Worm (Caenorhabditis elegans) whole organism, late embryonic: ENCODE results near the gene srh-98.

Experiments
- C38D4.7 ChIP-seq: fragments of 200-800 bp; sonication (Bioruptor generic); optimal IDR thresholded peaks from 2 replicates; lab custom pipeline; 2018; ENCODE audit warnings: mild to moderate bottlenecking, missing genetic modification characterization, moderate library complexity, missing compliant biosample characterization
- F13H6.1 ChIP-seq: sonication (generic microtip); optimal IDR thresholded peaks from 2 replicates; lab custom pipeline; 2016; ENCODE audit warnings: missing genetic modification characterization, missing compliant biosample characterization
- K09A11.1 ChIP-seq: sonication (generic microtip); optimal IDR thresholded peaks from 2 replicates; lab custom pipeline; 2017; ENCODE audit warnings: antibody characterized with exemption, mild to moderate bottlenecking, missing genetic modification characterization, missing compliant biosample characterization; ENCODE audit not compliant: insufficient read depth
- ahr-1 ChIP-seq: sonication (generic microtip); optimal IDR thresholded peaks from 2 replicates; lab custom pipeline; 2016; ENCODE audit warnings: missing genetic modification characterization, missing compliant biosample characterization
- ama-1 ChIP-seq: fragments of 150-350 bp; optimal IDR thresholded peaks from 2 replicates; lab custom pipeline; 2014
- ceh-19 ChIP-seq: fragments of 200-800 bp; sonication (Bioruptor generic); optimal IDR thresholded peaks from 2 replicates; lab custom pipeline; 2018; ENCODE audit warnings: mild to moderate bottlenecking, missing genetic modification characterization, missing compliant biosample characterization
- ceh-2 ChIP-seq: sonication (generic microtip); optimal IDR thresholded peaks from 2 replicates; lab custom pipeline; 2016; ENCODE audit warnings: missing genotype, missing genetic modification characterization, missing compliant biosample characterization
- ceh-45 ChIP-seq: fragments of 200-800 bp; sonication (Bioruptor generic); IDR thresholded peaks from 2 replicates; pipeline ENCODE4 v1.3.6; 2022; ENCODE audit warnings: missing genetic modification reagents, missing genetic modification characterization, missing compliant biosample characterization
- ceh-48 ChIP-seq: sonication (generic microtip); optimal IDR thresholded peaks from 2 replicates; lab custom pipeline; 2016; ENCODE audit warnings: missing genetic modification characterization, inconsistent platforms, missing compliant biosample characterization
- ceh-6 ChIP-seq: fragments of 200-800 bp; sonication (Bioruptor generic); optimal IDR thresholded peaks from 2 replicates; lab custom pipeline; 2018; ENCODE audit warnings: mild to moderate bottlenecking, missing genetic modification characterization, missing compliant biosample characterization
- ceh-9 ChIP-seq: sonication (generic microtip); optimal IDR thresholded peaks from 2 replicates; lab custom pipeline; 2016; ENCODE audit warnings: mild to moderate bottlenecking, missing genetic modification characterization, inconsistent platforms, missing compliant biosample characterization
- dmd-4 ChIP-seq: sonication (generic microtip); optimal IDR thresholded peaks from 2 replicates; lab custom pipeline; 2016; ENCODE audit warnings: borderline replicate concordance, missing genetic modification characterization, missing compliant biosample characterization
- dve-1 ChIP-seq: sonication (generic microtip); optimal IDR thresholded peaks from 2 replicates; lab custom pipeline; 2017; ENCODE audit warnings: antibody characterized with exemption, mild to moderate bottlenecking, missing genetic modification characterization, missing compliant biosample characterization
- elt-4 ChIP-seq: sonication (generic microtip); optimal IDR thresholded peaks from 2 replicates; lab custom pipeline; 2016; ENCODE audit warnings: missing genetic modification characterization, missing compliant biosample characterization
- fax-1 ChIP-seq: sonication (generic microtip); optimal IDR thresholded peaks from 2 replicates; lab custom pipeline; 2016; ENCODE audit warnings: missing genotype, missing genetic modification characterization, missing compliant biosample characterization
- fkh-6 ChIP-seq: sonication (generic microtip); optimal IDR thresholded peaks from 2 replicates; lab custom pipeline; 2016; ENCODE audit warnings: missing genetic modification characterization, missing compliant biosample characterization
- hlh-15 ChIP-seq: sonication (generic microtip); optimal IDR thresholded peaks from 2 replicates; lab custom pipeline; 2016; ENCODE audit warnings: missing genetic modification characterization, missing compliant biosample characterization
- hlh-6 ChIP-seq: sonication (generic microtip); optimal IDR thresholded peaks from 2 replicates; lab custom pipeline; 2016; ENCODE audit warnings: missing genotype, missing genetic modification characterization, missing compliant biosample characterization
- lim-6 ChIP-seq: sonication (generic microtip); optimal IDR thresholded peaks from 2 replicates; lab custom pipeline; 2016; ENCODE audit warnings: missing genetic modification characterization, missing compliant biosample characterization
- lin-11 ChIP-seq: fragments of 200-800 bp; sonication (Bioruptor generic); optimal IDR thresholded peaks from 2 replicates; lab custom pipeline; 2018; ENCODE audit warnings: mild to moderate bottlenecking, missing genetic modification characterization, missing compliant biosample characterization
- nfya-1 ChIP-seq: sonication (generic microtip); optimal IDR thresholded peaks from 2 replicates; lab custom pipeline; 2017; ENCODE audit warnings: missing genetic modification characterization, mild to moderate bottlenecking, missing compliant biosample characterization, antibody characterized with exemption, moderate library complexity
- nhr-11 ChIP-seq: fragments of 150-350 bp; optimal IDR thresholded peaks from 2 replicates; lab custom pipeline; 2014; ENCODE audit warnings: missing biosample characterization, missing genetic modification characterization
- npax-4 ChIP-seq: sonication (generic microtip); optimal IDR thresholded peaks from 2 replicates; lab custom pipeline; 2016; ENCODE audit warnings: missing genetic modification characterization, missing compliant biosample characterization
- odd-2 ChIP-seq: sonication (generic microtip); optimal IDR thresholded peaks from 2 replicates; lab custom pipeline; 2017; ENCODE audit warnings: antibody characterized with exemption, mild to moderate bottlenecking, missing genetic modification characterization, missing compliant biosample characterization
- pax-1 ChIP-seq: fragments of 150-350 bp; optimal IDR thresholded peaks from 2 replicates; lab custom pipeline; 2014; ENCODE audit warnings: missing biosample characterization, missing genetic modification characterization
- pha-4 ChIP-seq: fragments of 150-350 bp; optimal IDR thresholded peaks from 2 replicates; lab custom pipeline; 2018; ENCODE audit warnings: missing biosample characterization, missing genetic modification reagents, missing genetic modification characterization
- pqm-1 ChIP-seq: sonication (generic microtip); optimal IDR thresholded peaks from 2 replicates; lab custom pipeline; 2016; ENCODE audit warnings: missing genetic modification characterization, missing compliant biosample characterization
- pros-1 ChIP-seq: fragments of 150-350 bp; optimal IDR thresholded peaks from 2 replicates; lab custom pipeline; 2014; ENCODE audit warnings: missing biosample characterization, missing genetic modification reagents, missing genetic modification characterization
- ref-2 ChIP-seq: sonication (generic microtip); optimal IDR thresholded peaks from 2 replicates; lab custom pipeline; 2016; ENCODE audit warnings: missing genetic modification characterization, missing compliant biosample characterization
- rnt-1 ChIP-seq: sonication (generic microtip); optimal IDR thresholded peaks from 2 replicates; lab custom pipeline; 2016; ENCODE audit warnings: missing genetic modification characterization, missing compliant biosample characterization
- sdc-2 ChIP-seq: sonication (generic microtip); optimal IDR thresholded peaks from 2 replicates; lab custom pipeline; 2016; ENCODE audit warnings: missing genotype, missing genetic modification characterization, missing compliant biosample characterization
- sox-4 ChIP-seq: sonication (generic microtip); optimal IDR thresholded peaks from 2 replicates; lab custom pipeline; 2017; ENCODE audit warnings: mild to moderate bottlenecking, missing genetic modification characterization, inconsistent platforms, missing compliant biosample characterization
- syd-9 ChIP-seq: sonication (generic microtip); optimal IDR thresholded peaks from 2 replicates; lab custom pipeline; 2016; ENCODE audit warnings: mild to moderate bottlenecking, missing genetic modification characterization, moderate library complexity, missing compliant biosample characterization
- tbx-7 ChIP-seq: sonication (generic microtip); optimal IDR thresholded peaks from 2 replicates; lab custom pipeline; 2016; ENCODE audit warnings: missing genotype, missing genetic modification characterization, missing compliant biosample characterization
- unc-55 ChIP-seq: sonication (generic microtip); optimal IDR thresholded peaks from 2 replicates; lab custom pipeline; 2017; ENCODE audit warnings: missing biosample characterization, missing genetic modification reagents, missing genetic modification characterization

srh-98 gene

DNA sequence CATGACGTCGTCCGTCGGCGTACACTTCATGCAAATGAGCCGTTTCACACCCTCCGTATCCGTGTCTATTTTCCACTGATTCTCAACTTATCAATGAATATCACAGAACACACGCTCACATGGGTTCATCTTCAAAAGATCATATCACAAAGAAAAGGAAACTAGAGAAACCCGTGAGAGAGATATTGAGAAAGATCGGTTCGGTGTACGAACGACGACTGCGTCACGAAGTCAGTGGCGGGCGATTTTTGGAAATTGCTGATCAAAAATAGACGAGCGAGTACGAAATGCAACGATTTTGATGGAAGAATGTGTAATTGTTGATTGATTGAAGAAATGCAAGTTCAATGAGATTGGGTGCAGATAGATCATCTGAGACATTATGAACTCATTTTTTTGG is 22.2 kb downstream of the srh-98 start:
- TF ChIP-seq ceh-9 (tag; lab: Kevin White, UChicago) (no peak), ref-2 (no peak), K09A11.1 (tag; lab: Kevin White, UChicago) (no peak), syd-9 (tag; lab: Kevin White, UChicago) (no peak), pax-1 (tag; lab: Kevin White, UChicago) (no peak), fkh-6 (tag; lab: Kevin White, UChicago) (no peak), dmd-4 (tag; lab: Kevin White, UChicago) (no peak)

DNA sequence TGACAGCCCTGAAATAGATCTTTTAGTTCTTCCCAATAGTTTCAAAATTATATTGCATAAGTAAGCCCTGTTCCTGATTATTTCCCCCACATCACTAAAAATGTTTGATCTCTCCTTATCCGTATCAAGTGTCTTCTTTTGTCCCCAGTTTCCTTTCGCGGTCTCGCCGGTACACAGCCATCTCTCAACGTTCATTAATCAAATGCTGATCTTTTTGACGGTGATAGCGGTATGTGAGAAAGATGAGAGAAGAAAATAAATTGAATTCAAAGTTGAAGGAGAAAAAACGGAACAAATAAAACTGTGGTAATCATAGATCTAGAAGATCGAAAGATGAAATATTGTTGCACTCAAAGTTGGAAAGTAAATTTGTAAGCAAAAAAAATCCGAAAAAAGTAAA is 23.8 kb downstream of the srh-98 start:
- TF ChIP-seq ahr-1 (tag; lab: Kevin White, UChicago), result no peak
- no peak for TF ChIP-seq ceh-6
- no peak for TF ChIP-seq sox-4
- no peak for TF ChIP-seq pros-1
- no peak for TF ChIP-seq C38D4.7 (GFP tag; lab: Kevin White, UChicago)
- TF ChIP-seq tbx-7, result no peak

DNA sequence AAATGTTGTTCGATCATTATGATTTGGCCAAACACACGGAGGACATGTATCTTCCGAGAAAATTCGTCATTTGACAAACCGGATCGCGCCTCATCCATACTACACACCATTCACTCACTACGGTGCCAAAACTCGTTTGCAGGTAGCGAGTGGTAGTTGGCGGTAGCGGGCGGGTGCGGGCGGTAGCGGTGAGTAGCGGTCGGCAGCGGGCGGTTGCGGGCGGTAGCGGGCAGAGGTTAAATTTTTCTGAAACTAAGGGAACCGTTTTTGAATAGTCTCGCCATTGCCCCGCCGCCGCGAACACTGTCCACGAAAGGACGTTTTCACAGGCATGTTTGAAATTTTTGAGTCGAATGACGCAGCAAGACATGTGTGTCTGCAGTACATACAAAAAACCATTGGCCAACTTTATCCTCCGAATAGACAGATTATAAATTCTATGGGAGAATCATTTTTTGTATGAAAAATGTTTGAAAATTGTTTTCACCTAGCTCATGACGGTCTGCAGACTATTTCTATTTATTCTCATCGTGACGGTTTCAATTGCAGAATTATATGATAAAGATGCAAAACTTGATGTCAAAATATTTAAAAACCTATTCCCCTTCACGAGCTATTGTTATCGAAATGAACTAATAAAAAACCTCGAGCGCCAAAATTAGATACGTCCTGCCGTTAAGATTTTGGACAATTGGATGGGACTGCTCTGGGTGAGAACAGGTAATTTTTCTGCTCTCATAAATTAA is 25.1 kb downstream of the srh-98 start, which contains the start of gene F11A5.16:
Gene F11A5.16 (plus strand): TSS at position 696 of the 746 bp plus-strand sequence.
- TF ChIP-seq ahr-1 (tag; lab: Kevin White, UChicago), result no peak
- no peak for TF ChIP-seq pax-1 (tag; lab: Kevin White, UChicago)
- no peak for TF ChIP-seq rnt-1 (tag; lab: Kevin White, UChicago)
- TF ChIP-seq unc-55, result no peak
- no peak for TF ChIP-seq nfya-1 (tag; lab: Kevin White, UChicago)
- no peak for TF ChIP-seq fax-1 (tag; lab: Kevin White, UChicago)
- TF ChIP-seq sdc-2, result no peak
- TF ChIP-seq ceh-2 (tag; lab: Kevin White, UChicago), result no peak
- no peak for TF ChIP-seq C38D4.7 (GFP tag; lab: Kevin White, UChicago)
- TF ChIP-seq dve-1 (tag; lab: Kevin White, UChicago), result no peak
- TF ChIP-seq pqm-1 (tag; lab: Kevin White, UChicago), result no peak
- TF ChIP-seq hlh-15 (tag; lab: Kevin White, UChicago), result no peak
- TF ChIP-seq ceh-19, result no peak
- no peak for TF ChIP-seq npax-4
- TF ChIP-seq ama-1 (lab: Kevin White, UChicago), result no peak
- TF ChIP-seq odd-2 (tag; lab: Kevin White, UChicago), result no peak
- TF ChIP-seq ceh-48, result no peak

DNA sequence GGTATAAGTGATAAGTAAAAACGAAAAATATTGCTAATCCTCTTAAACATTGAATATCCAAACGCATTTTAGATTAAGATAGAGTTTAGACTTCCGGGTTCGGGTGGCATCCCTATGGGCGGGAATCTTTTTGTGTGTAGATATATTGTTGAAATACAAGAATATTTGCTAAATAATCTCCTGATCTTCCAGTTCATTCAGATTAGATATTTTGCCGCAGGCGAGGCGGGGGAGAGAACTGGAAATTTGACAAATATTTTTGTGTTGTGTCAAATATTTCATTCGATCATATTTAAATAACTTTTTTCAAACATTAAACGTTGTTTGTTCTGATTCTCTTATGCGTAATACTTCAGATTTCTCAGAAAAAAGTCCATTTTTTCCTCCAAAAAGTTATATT is 25.7 kb downstream of the srh-98 start, which contains the start of gene oac-15:
Gene oac-15 (minus strand): TSS at position 101 of the 400 bp plus-strand sequence.
- no peak for TF ChIP-seq syd-9 (tag; lab: Kevin White, UChicago)
- TF ChIP-seq hlh-6 (tag; lab: Kevin White, UChicago), result no peak
- no peak for TF ChIP-seq F13H6.1 (tag; lab: Kevin White, UChicago)
- no peak for TF ChIP-seq lin-11 (tag; lab: Kevin White, UChicago)
- TF ChIP-seq odd-2 (tag; lab: Kevin White, UChicago), result no peak
- TF ChIP-seq nhr-11, result no peak
- no peak for TF ChIP-seq elt-4 (tag; lab: Kevin White, UChicago)
- no peak for TF ChIP-seq unc-55
- no peak for TF ChIP-seq K09A11.1 (tag; lab: Kevin White, UChicago)
- no peak for TF ChIP-seq sox-4
- no peak for TF ChIP-seq pha-4
- no peak for TF ChIP-seq ceh-45 (GFP tag; lab: Robert Waterston, UW)
- TF ChIP-seq lim-6 (tag; lab: Kevin White, UChicago), result no peak
- no peak for TF ChIP-seq fax-1 (tag; lab: Kevin White, UChicago)
- no peak for TF ChIP-seq nfya-1 (tag; lab: Kevin White, UChicago)
- no peak for TF ChIP-seq ceh-48
- TF ChIP-seq, all 69 proteins: peak for 0
